Worm (Caenorhabditis elegans): ENCODE data around the gene ndub-5.

Gene ndub-5

DNA sequence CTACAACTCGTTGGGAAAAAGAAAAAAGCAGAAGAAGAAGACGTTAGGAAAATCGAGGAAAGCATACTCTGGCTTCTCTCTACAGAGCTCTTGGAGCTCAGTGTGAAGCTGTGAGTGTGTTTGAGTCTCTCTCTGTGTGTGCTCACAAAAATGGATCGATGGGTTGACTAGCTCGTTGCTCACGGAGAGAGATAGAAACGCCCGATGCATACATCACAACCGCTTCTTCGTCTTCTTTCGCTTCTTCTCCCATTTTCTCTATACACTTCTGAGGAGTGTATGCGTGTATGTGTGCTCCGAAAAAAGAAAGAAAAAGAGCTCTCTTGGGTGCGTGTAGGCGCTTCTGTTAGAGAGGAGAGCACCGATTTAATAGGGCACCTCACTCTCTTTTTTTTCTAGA is 33.9 kb upstream of the ndub-5 start:
- TF ChIP-seq snpc-3.4 (tag; optimal IDR thresholded peaks at IDR 0.05): no peak
- TF ChIP-seq rec-8 (tag; optimal IDR thresholded peaks at IDR 0.05): no peak
- TF ChIP-seq Y67H2A.10 (GFP tag; conservative IDR thresholded peaks at IDR 0.05): no peak
- TF ChIP-seq egl-44 (GFP tag; IDR thresholded peaks at IDR 0.05): no peak
- TF ChIP-seq K11D2.4 (GFP tag; IDR thresholded peaks at IDR 0.05): no peak
- peak in 1 of 3 experiments; percentile 36 for TF ChIP-seq lin-35 (GFP tag; optimal IDR thresholded peaks at IDR 0.05)
- TF ChIP-seq sea-2 (GFP tag; IDR thresholded peaks at IDR 0.05): no peak
- peak; percentile 34 for TF ChIP-seq ceh-27 (GFP tag; optimal IDR thresholded peaks at IDR 0.05)
- peak; percentile 28; the same call in 1 of the 2 replicates for TF ChIP-seq hmg-1.2 (GFP tag; IDR thresholded peaks at IDR 0.05)
- peak; percentile 46 for TF ChIP-seq ZK185.1 (tag; optimal IDR thresholded peaks at IDR 0.05; ENCODE audit: poor library complexity, severe bottlenecking)
- no peak for TF ChIP-seq F49E8.2 (tag; optimal IDR thresholded peaks at IDR 0.05; ENCODE audit: insufficient read depth)
- peak; percentile 60 for TF ChIP-seq K12H6.12 (tag; optimal IDR thresholded peaks at IDR 0.05)
- no peak for TF ChIP-seq F10E7.11 (tag; optimal IDR thresholded peaks at IDR 0.05)
- TF ChIP-seq B0019.2 (GFP tag; conservative IDR thresholded peaks at IDR 0.05): no peak

DNA sequence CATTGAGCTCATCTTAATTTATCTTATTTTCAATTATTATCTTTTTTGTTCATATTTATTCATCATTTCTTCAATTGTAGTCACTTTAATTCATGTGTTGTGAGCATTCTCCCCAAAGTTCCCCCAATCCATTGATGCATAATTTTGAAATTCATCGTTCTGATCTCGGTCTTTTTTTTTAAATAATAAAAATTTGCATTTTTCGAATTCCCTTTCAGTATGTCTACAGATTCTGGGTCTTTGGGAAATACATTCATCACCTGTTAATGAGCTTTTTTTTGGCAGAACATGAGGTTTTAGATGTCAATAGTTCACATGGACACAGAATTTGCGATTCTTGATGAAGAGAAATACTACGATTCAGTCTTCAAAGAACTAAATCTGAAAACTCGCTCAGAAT is 28.7 kb upstream of the ndub-5 start, which contains the start of gene damt-1:
Gene damt-1 (plus strand): TSS at position 301 of the 400 bp plus-strand sequence.
- TF ChIP-seq attf-5 (GFP tag; optimal IDR thresholded peaks at IDR 0.05): no peak

DNA sequence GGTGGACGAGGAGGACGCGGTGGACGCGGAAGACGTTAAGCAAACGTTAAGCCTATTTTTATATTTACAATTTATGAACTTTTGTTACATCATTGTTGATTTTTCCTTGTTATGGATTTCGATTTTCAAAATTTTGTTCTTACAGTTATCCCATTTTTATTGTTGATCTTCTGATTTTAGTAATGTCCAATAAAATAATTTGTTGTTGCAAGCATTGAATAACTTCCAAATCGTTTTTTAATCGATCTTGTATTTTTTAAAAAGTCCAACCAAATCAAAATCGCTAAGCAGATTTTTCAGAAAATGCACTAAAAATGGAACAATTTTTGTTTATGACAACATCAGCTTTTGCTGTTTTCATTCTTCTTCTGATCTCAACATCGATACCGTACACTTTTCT is 26.7 kb upstream of the ndub-5 start, which contains the start of gene zipt-3:
Gene zipt-3 (plus strand): TSS at position 301 of the 400 bp plus-strand sequence.
- TF ChIP-seq T26A5.8 (tag; optimal IDR thresholded peaks at IDR 0.05) (no peak), rec-8 (tag; optimal IDR thresholded peaks at IDR 0.05) (no peak), lin-35 (GFP tag; optimal IDR thresholded peaks at IDR 0.05) (no peak), nhr-179 (tag; optimal IDR thresholded peaks at IDR 0.05) (no peak), ztf-18 (tag; optimal IDR thresholded peaks at IDR 0.05) (no peak), Y79H2A.3 (GFP tag; conservative IDR thresholded peaks at IDR 0.05) (no peak), hrde-1 (tag; optimal IDR thresholded peaks at IDR 0.05; ENCODE audit: borderline replicate concordance) (no peak), B0035.1 (tag; optimal IDR thresholded peaks at IDR 0.05) (no peak), snpc-1.1 (tag; optimal IDR thresholded peaks at IDR 0.05; ENCODE audit: insufficient read depth) (no peak), tbp1 (GFP tag; optimal IDR thresholded peaks at IDR 0.05) (no peak), cebp-2 (GFP tag; IDR thresholded peaks at IDR 0.05) (no peak), attf-5 (GFP tag; optimal IDR thresholded peaks at IDR 0.05) (no peak), hsf-1 (GFP tag; IDR thresholded peaks at IDR 0.05) (no peak), T07F8.4 (tag; optimal IDR thresholded peaks at IDR 0.05) (no peak), Y56A3A.18 (GFP tag; IDR thresholded peaks at IDR 0.05) (no peak), sptf-2 (GFP tag; optimal IDR thresholded peaks at IDR 0.05) (no peak), nhr-80 (tag; optimal IDR thresholded peaks at IDR 0.05) (no peak), F57C9.4 (tag; optimal IDR thresholded peaks at IDR 0.05) (no peak)

DNA sequence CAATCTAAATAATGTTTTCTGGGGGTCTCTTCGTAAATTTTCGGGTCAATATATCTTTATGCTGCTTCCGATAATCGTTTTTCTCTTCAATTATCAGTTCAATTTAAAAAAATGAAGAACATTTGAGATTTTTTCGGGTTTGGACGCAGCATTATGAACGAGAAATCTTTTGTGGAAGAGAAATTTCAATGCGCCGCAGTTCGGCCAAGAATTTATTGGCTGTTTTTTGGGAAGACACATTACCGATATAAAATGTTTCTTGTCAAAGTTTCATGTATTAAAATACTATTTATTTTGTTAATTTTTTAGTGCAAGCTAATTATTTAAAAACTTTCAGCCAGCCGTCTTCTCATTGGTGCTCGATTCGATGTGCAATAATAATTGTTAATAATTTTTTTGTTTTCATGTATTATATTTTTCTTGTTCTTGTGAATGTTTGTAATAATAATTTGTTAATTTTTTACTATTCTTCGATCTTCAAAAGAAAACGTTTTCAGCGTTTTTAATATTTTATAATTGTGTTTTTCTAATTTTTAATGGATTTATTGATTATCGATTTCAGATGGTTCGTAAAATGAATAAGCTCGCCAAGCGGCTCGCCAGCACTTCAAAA is 24.7 kb upstream of the ndub-5 start, which contains the start of the genes C18A3.10 and C18A3.3:
Gene C18A3.10 (minus strand): TSS at position 101 of the 613 bp plus-strand sequence.
Gene C18A3.3 (plus strand): TSS at position 563 of the 613 bp plus-strand sequence.
- TF ChIP-seq dpl-1 (GFP tag; optimal IDR thresholded peaks at IDR 0.05) (no peak), rec-8 (tag; optimal IDR thresholded peaks at IDR 0.05) (no peak), lin-40 (tag; optimal IDR thresholded peaks at IDR 0.05) (no peak), nhr-80 (tag; optimal IDR thresholded peaks at IDR 0.05) (peak; percentile 27), nhr-27 (tag; optimal IDR thresholded peaks at IDR 0.05) (no peak), madf-3 (GFP tag; IDR thresholded peaks at IDR 0.05) (0 out of 2 replicates have a peak, but pooled peaks have one; percentile 28), D2030.7 (GFP tag; IDR thresholded peaks at IDR 0.05) (no peak)

All from whole organism, young adult.